Fruit fly (Drosophila melanogaster): Measurements from ENCODE around the gene IntS11.

IntS11 gene

dm6 chr3R:29787891-29788549 lies 42.9 kb downstream of the IntS11 start:
- no peak for TF ChIP-seq CG8478 (optimal IDR thresholded peaks at IDR 0.05)

dm6 chr3R:29790183-29790582 lies 45.0 kb downstream of the IntS11 start:
- no peak for TF ChIP-seq CG8478 (optimal IDR thresholded peaks at IDR 0.05)
- TF ChIP-seq CTCF (optimal IDR thresholded peaks at IDR 0.05): no peak

- no peak for TF ChIP-seq CTCF (optimal IDR thresholded peaks at IDR 0.05)
- no peak for TF ChIP-seq CG8478 (optimal IDR thresholded peaks at IDR 0.05)
Observed at dm6 chr3R:29794161-29794882, 49.2 kb downstream of the IntS11 start, which contains the start of gene sro. sro (plus strand) TSS chr3R:29794597.
